Fruit fly (Drosophila melanogaster) S2 (cell line): ENCODE measurements around the gene Bx.

Source experiments
- CG8478 ChIP-seq: fragments of >200 bp; optimal IDR thresholded peaks from 2 replicates; lab custom pipeline; 2018
- CTCF ChIP-seq, 2 experiments: fragments of >200 bp; optimal IDR thresholded peaks; 2 replicates each; lab custom pipeline; 2018

DNA sequence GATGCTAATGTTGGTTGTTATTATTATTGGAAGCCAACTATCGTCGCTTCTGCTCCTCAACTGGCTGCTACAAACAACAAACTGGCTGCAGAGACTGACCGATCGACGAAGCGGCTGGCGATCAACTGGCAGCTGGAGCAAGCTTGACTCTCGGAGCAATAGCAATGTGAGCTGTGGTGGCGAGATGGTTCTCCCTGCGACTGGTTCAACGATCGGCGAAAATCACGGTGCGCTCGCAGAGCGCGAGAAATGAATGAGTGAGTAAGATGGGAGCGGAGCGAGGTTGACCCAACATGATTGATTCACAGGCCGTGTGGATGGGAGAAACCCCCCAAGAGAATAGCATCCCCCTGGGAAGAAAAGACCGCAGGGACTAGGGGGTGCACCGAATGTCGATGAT, 25.7 kb upstream of the Bx start, which contains the start of gene CG15046:
- TF ChIP-seq CG8478 (no peak), CTCF (optimal IDR thresholded peaks at IDR 0.05; lab: Kevin White, UChicago) (no peak)
